Worm (Caenorhabditis elegans): ENCODE results near the gene kel-3.

DNA sequence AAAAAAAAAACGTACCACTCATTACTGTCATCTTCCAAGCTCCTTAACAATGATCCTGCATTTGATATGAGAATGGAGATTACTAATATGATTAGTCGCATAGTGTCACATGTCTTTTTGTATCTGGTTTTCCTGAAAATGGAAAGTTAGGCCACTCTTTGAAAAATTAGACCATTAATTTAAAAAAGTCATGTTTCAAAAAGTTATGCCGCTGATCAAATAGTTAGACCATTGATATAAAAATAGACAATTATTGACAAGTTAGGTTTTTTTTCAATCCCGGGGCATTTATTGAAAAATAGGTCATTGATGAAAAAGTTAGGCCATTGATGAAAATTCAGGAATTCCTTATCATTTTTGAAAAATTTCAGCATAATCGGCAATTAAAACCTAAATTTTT lies 19.4 kb downstream of the kel-3 start, which contains the start of gene acc-4:
- TF ChIP-seq ceh-36 (tag; optimal IDR thresholded peaks at IDR 0.05), result no peak
- no peak for TF ChIP-seq pes-1 (GFP tag; IDR thresholded peaks at IDR 0.05)
- TF ChIP-seq tbx-11 (GFP tag; IDR thresholded peaks at IDR 0.05), result no peak
- no peak for TF ChIP-seq F13C5.2 (tag; optimal IDR thresholded peaks at IDR 0.05)
- TF ChIP-seq ama-1 (optimal IDR thresholded peaks at IDR 0.05), result no peak
- TF ChIP-seq ets-7 (tag; optimal IDR thresholded peaks at IDR 0.05), result no peak
